Fruit fly (Drosophila melanogaster) whole organism, embryonic: ENCODE data around the gene CG10700.

Experiments
- BtbVII ChIP-seq: fragments of 200-800 bp; sonication (Bioruptor generic); optimal IDR thresholded peaks from 3 replicates; lab custom pipeline; 2017; ENCODE audit warnings: missing biosample characterization, mild to moderate bottlenecking, missing genetic modification characterization
- CG11085 ChIP-seq: fragments of 200-800 bp; sonication (Bioruptor generic); IDR thresholded peaks from 2 replicates; pipeline ENCODE4 v1.3.6; 2022; ENCODE audit warnings: missing biosample characterization, missing genetic modification characterization
- CG11504 ChIP-seq: fragments of 200-800 bp; sonication (Bioruptor generic); optimal IDR thresholded peaks from 3 replicates; lab custom pipeline; 2019; ENCODE audit warnings: missing biosample characterization, mild to moderate bottlenecking, missing genetic modification characterization, moderate library complexity
- CG11696 ChIP-seq: fragments of 200-800 bp; sonication (Bioruptor generic); IDR thresholded peaks from 2 replicates; pipeline ENCODE4 v1.3.6; 2022; ENCODE audit warnings: missing biosample characterization, missing genetic modification characterization
- CG15011 ChIP-seq: fragments of 200-800 bp; sonication (Bioruptor generic); optimal IDR thresholded peaks from 3 replicates; lab custom pipeline; 2018; ENCODE audit warnings: missing biosample characterization, mild to moderate bottlenecking, missing genetic modification characterization
- CG1602 ChIP-seq: fragments of 200-800 bp; sonication (Bioruptor generic); optimal IDR thresholded peaks from 3 replicates; lab custom pipeline; 2016; ENCODE audit warnings: missing biosample characterization, missing genetic modification characterization
- CG16779 ChIP-seq: fragments of 200-800 bp; sonication (Bioruptor generic); IDR thresholded peaks from 2 replicates; pipeline ENCODE4 v1.3.6; 2022; ENCODE audit warnings: missing biosample characterization, missing genetic modification characterization
- CG2116 ChIP-seq: fragments of 200-800 bp; sonication (Bioruptor generic); optimal IDR thresholded peaks from 3 replicates; lab custom pipeline; 2018; ENCODE audit warnings: missing biosample characterization, mild to moderate bottlenecking, missing genetic modification characterization
- CG2678 ChIP-seq: fragments of 200-800 bp; sonication (Bioruptor generic); optimal IDR thresholded peaks from 3 replicates; lab custom pipeline; 2019; ENCODE audit warnings: missing biosample characterization, mild to moderate bottlenecking, missing genetic modification characterization, moderate library complexity
- CG30403 ChIP-seq: fragments of 200-800 bp; sonication (Bioruptor generic); optimal IDR thresholded peaks from 3 replicates; lab custom pipeline; 2016; ENCODE audit warnings: missing biosample characterization, missing genetic modification characterization
- CG33213 ChIP-seq: fragments of 200-800 bp; sonication (Bioruptor generic); optimal IDR thresholded peaks from 3 replicates; lab custom pipeline; 2016; ENCODE audit warnings: missing biosample characterization, missing genetic modification characterization
- CG6272 ChIP-seq: fragments of 200-800 bp; sonication (Bioruptor generic); IDR thresholded peaks from 2 replicates; pipeline ENCODE4 v1.3.6; 2022; ENCODE audit warnings: missing biosample characterization, missing genetic modification characterization
- CG8281 ChIP-seq: fragments of 200-800 bp; sonication (Bioruptor generic); optimal IDR thresholded peaks from 2 replicates; lab custom pipeline; 2018; ENCODE audit warnings: missing biosample characterization, mild to moderate bottlenecking, missing genetic modification characterization, moderate library complexity
- CG8359 ChIP-seq: fragments of 200-800 bp; sonication (Bioruptor generic); optimal IDR thresholded peaks from 2 replicates; lab custom pipeline; 2017; ENCODE audit warnings: missing biosample characterization, mild to moderate bottlenecking, missing genetic modification characterization, borderline replicate concordance
- Chrac-16 ChIP-seq: fragments of 200-800 bp; sonication (Bioruptor generic); optimal IDR thresholded peaks from 3 replicates; lab custom pipeline; 2016; ENCODE audit warnings: missing biosample characterization, missing genetic modification characterization
- CkIIα-i1 ChIP-seq: fragments of 200-800 bp; sonication (Bioruptor generic); IDR thresholded peaks from 2 replicates; pipeline ENCODE4 v1.3.6; 2022; ENCODE audit warnings: missing biosample characterization, missing genetic modification characterization
- Deaf1 ChIP-seq: fragments of 200-800 bp; optimal IDR thresholded peaks from 3 replicates; lab custom pipeline; 2019; ENCODE audit warnings: missing biosample characterization, mild to moderate bottlenecking, missing genetic modification characterization, moderate library complexity
- Doc2 ChIP-seq: fragments of 200-800 bp; sonication (Bioruptor generic); IDR thresholded peaks from 2 replicates; pipeline ENCODE4 v1.3.6; 2022; ENCODE audit warnings: missing biosample characterization, missing genetic modification characterization
- Gsc ChIP-seq: fragments of 200-800 bp; sonication (Bioruptor generic); IDR thresholded peaks from 2 replicates; pipeline ENCODE4 v1.3.6; 2022; ENCODE audit warnings: missing biosample characterization, missing genetic modification characterization
- HLH4C ChIP-seq: fragments of 200-800 bp; sonication (Bioruptor generic); IDR thresholded peaks from 3 replicates; pipeline ENCODE4 v1.3.6; 2022; ENCODE audit warnings: missing biosample characterization, missing genetic modification characterization; ENCODE audit not compliant: partially characterized antibody
- Hand ChIP-seq: fragments of 200-800 bp; sonication (Bioruptor generic); optimal IDR thresholded peaks from 2 replicates; lab custom pipeline; 2017; ENCODE audit warnings: mild to moderate bottlenecking, missing biosample characterization, missing genetic modification reagents, missing genetic modification characterization
- Hsf ChIP-seq: fragments of 200-800 bp; sonication (Bioruptor generic); optimal IDR thresholded peaks from 3 replicates; lab custom pipeline; 2016; ENCODE audit warnings: missing biosample characterization, missing genetic modification characterization
- Kr ChIP-seq: fragments of 200-800 bp; sonication (Bioruptor generic); optimal IDR thresholded peaks from 2 replicates; lab custom pipeline; 2017; ENCODE audit warnings: missing biosample characterization, mild to moderate bottlenecking, missing genetic modification characterization
- MESR4 ChIP-seq: fragments of 200-800 bp; sonication (Bioruptor generic); optimal IDR thresholded peaks from 2 replicates; lab custom pipeline; 2018; ENCODE audit warnings: missing biosample characterization, mild to moderate bottlenecking, missing genetic modification characterization, moderate library complexity
- Med ChIP-seq: fragments of 200-800 bp; sonication (Bioruptor generic); peaks from one replicate; lab custom pipeline; 2016; ENCODE audit warnings: missing biosample characterization, missing genetic modification characterization, mild to moderate bottlenecking, inconsistent platforms, moderate library complexity
- NC2α ChIP-seq: fragments of 200-800 bp; sonication (Bioruptor generic); optimal IDR thresholded peaks from 2 replicates; lab custom pipeline; 2016; ENCODE audit warnings: missing biosample characterization, missing genetic modification characterization
- Pdp1 ChIP-seq, 2 experiments: fragments of 200-800 bp; sonication (Bioruptor generic); optimal IDR thresholded peaks; 3 replicates each; lab custom pipeline; 2016; ENCODE audit warnings: missing biosample characterization in 2 of 2, missing genetic modification characterization in 2 of 2, mild to moderate bottlenecking in 1 of 2, moderate library complexity in 1 of 2
- Ravus ChIP-seq: fragments of 200-800 bp; sonication (Bioruptor generic); IDR thresholded peaks from 2 replicates; pipeline ENCODE4 v1.3.6; 2022; ENCODE audit warnings: missing biosample characterization, missing genetic modification characterization
- Rfx ChIP-seq: fragments of 200-800 bp; sonication (Bioruptor generic); IDR thresholded peaks from 2 replicates; pipeline ENCODE4 v1.3.6; 2022; ENCODE audit warnings: missing biosample characterization, missing genetic modification characterization
- Six4 ChIP-seq: fragments of 200-800 bp; sonication (Bioruptor generic); optimal IDR thresholded peaks from 2 replicates; lab custom pipeline; 2016; ENCODE audit warnings: missing biosample characterization, missing genetic modification characterization
- Spps ChIP-seq: fragments of 200-800 bp; sonication (Bioruptor generic); optimal IDR thresholded peaks from 2 replicates; lab custom pipeline; 2018; ENCODE audit warnings: missing biosample characterization, mild to moderate bottlenecking, missing genetic modification characterization
- al ChIP-seq: fragments of 200-800 bp; sonication (Bioruptor generic); IDR thresholded peaks from 2 replicates; pipeline ENCODE4 v1.3.6; 2022; ENCODE audit warnings: missing biosample characterization, missing genetic modification characterization
- ara ChIP-seq: fragments of 200-800 bp; sonication (Bioruptor generic); IDR thresholded peaks from 2 replicates; pipeline ENCODE4 v1.3.6; 2022; ENCODE audit warnings: missing biosample characterization, missing genetic modification characterization
- bcd ChIP-seq: fragments of 200-800 bp; sonication (Bioruptor generic); optimal IDR thresholded peaks from 2 replicates; lab custom pipeline; 2017; ENCODE audit warnings: missing biosample characterization, mild to moderate bottlenecking, missing genetic modification characterization
- bsh ChIP-seq, 2 experiments: fragments of 200-800 bp; sonication (Bioruptor generic); optimal IDR thresholded peaks; 2 replicates each; lab custom pipeline; 2017 to 2018; ENCODE audit warnings: mild to moderate bottlenecking in 2 of 2, missing biosample characterization in 2 of 2, missing genetic modification characterization in 2 of 2, moderate library complexity in 1 of 2
- crc ChIP-seq: fragments of 200-800 bp; sonication (Bioruptor generic); optimal IDR thresholded peaks from 2 replicates; lab custom pipeline; 2016; ENCODE audit warnings: missing biosample characterization, missing genetic modification characterization
- dmrt99B ChIP-seq: fragments of 200-800 bp; sonication (Bioruptor generic); optimal IDR thresholded peaks from 2 replicates; lab custom pipeline; 2018; ENCODE audit warnings: missing biosample characterization, mild to moderate bottlenecking, missing genetic modification characterization, moderate library complexity
- dysf ChIP-seq: fragments of 200-800 bp; sonication (Bioruptor generic); IDR thresholded peaks from 3 replicates; pipeline ENCODE4 v1.3.6; 2022; ENCODE audit warnings: missing biosample characterization, missing genetic modification characterization
- eve ChIP-seq, 2 experiments: fragments of >200 bp; optimal IDR thresholded peaks; 2 replicates each; lab custom pipeline; 2017; ENCODE audit warnings: missing biosample characterization in 2 of 2, missing genetic modification characterization in 2 of 2
- ewg ChIP-seq: fragments of 200-800 bp; sonication (Bioruptor generic); optimal IDR thresholded peaks from 3 replicates; lab custom pipeline; 2017; ENCODE audit warnings: mild to moderate bottlenecking, missing biosample characterization, missing genetic modification reagents, missing genetic modification characterization
- ftz-f1 ChIP-seq: fragments of 200-800 bp; sonication (Bioruptor generic); optimal IDR thresholded peaks from 2 replicates; lab custom pipeline; 2016; ENCODE audit warnings: missing biosample characterization, missing genetic modification characterization
- lilli ChIP-seq: fragments of 200-800 bp; sonication (Bioruptor generic); optimal IDR thresholded peaks from 3 replicates; lab custom pipeline; 2016; ENCODE audit warnings: missing biosample characterization, missing genetic modification characterization
- org-1 ChIP-seq: fragments of 200-800 bp; sonication (Bioruptor generic); optimal IDR thresholded peaks from 2 replicates; lab custom pipeline; 2017; ENCODE audit warnings: missing biosample characterization, missing genetic modification characterization
- p53 ChIP-seq: fragments of 200-800 bp; sonication (Bioruptor generic); optimal IDR thresholded peaks from 2 replicates; lab custom pipeline; 2016; ENCODE audit warnings: missing biosample characterization, missing genetic modification characterization
- pan ChIP-seq, 4 experiments: fragments of >200 bp in 3 of 4; fragments of 200-800 bp in 1 of 4; sonication (Bioruptor generic) in 1 of 4; optimal IDR thresholded peaks in 3 of 4; IDR thresholded peaks in 1 of 4; 2 replicates each; pipeline versions ENCODE4 v1.3.6 to Lab custom; 2017 to 2022; ENCODE audit warnings: missing biosample characterization in 2 of 4, missing genetic modification characterization in 2 of 4, mixed read lengths in 1 of 4
- pita ChIP-seq: fragments of 200-800 bp; sonication (Bioruptor generic); optimal IDR thresholded peaks from 2 replicates; lab custom pipeline; 2017; ENCODE audit warnings: missing biosample characterization, mild to moderate bottlenecking, missing genetic modification characterization
- run ChIP-seq: fragments of 200-800 bp; sonication (Bioruptor generic); optimal IDR thresholded peaks from 3 replicates; lab custom pipeline; 2018; ENCODE audit warnings: missing biosample characterization, mild to moderate bottlenecking, missing genetic modification characterization
- shn ChIP-seq: fragments of 200-800 bp; sonication (Bioruptor generic); optimal IDR thresholded peaks from 3 replicates; lab custom pipeline; 2016; ENCODE audit warnings: missing biosample characterization, missing genetic modification characterization
- sug ChIP-seq: fragments of 200-800 bp; optimal IDR thresholded peaks from 2 replicates; lab custom pipeline; 2019; ENCODE audit warnings: missing biosample characterization, mild to moderate bottlenecking, missing genetic modification characterization, moderate library complexity
- yki ChIP-seq: fragments of >200 bp; optimal IDR thresholded peaks from 3 replicates; lab custom pipeline; 2018

CG10700 gene

dm6 chr2L:19045111-19045560, 33.7 kb downstream of the CG10700 start, which contains the start of the genes Ttc19 and Acn (continued):
- TF ChIP-seq Gsc (GFP tag; lab: Robert Waterston, UW) (0 out of 2 replicates have a peak, but pooled peaks have one; percentile 20), CG1602 (peak; percentile 83), pan (optimal IDR thresholded peaks at IDR 0.05; lab: Kevin White, UChicago) (no peak), pan (GFP tag; optimal IDR thresholded peaks at IDR 0.05 in 1 of 2, IDR thresholded peaks at IDR 0.05 in 1 of 2) (peak in 1 of 2 experiments; percentile 87), p53 (GFP tag; lab: Kevin White, UChicago) (peak; percentile 65), Chrac-16 (peak; percentile 82), CG2678 (peak; percentile 85), org-1 (GFP tag; lab: Kevin White, UChicago) (no peak), CG33213 (GFP tag; lab: Kevin White, UChicago) (peak; percentile 88), CG11504 (tag; lab: Kevin White, UChicago) (peak; percentile 83), shn (GFP tag; lab: Kevin White, UChicago) (peak; percentile 90), bsh (GFP tag; optimal IDR thresholded peaks at IDR 0.05; lab: Kevin White, UChicago) (peak; percentile 7 to 80), sug (tag; lab: Kevin White, UChicago) (peak; percentile 88), BtbVII (GFP tag; lab: Kevin White, UChicago) (peak; percentile 6), CG11085 (GFP tag; lab: Robert Waterston, UW) (peak; percentile 65), Rfx (GFP tag; lab: Robert Waterston, UW) (peak; percentile 90), dmrt99B (tag; lab: Kevin White, UChicago) (no peak), ftz-f1 (peak; percentile 40), al (GFP tag; lab: Robert Waterston, UW) (peak; percentile 75), Deaf1 (no peak), Hsf (GFP tag; lab: Kevin White, UChicago) (peak; percentile 91), ewg (GFP tag; lab: Kevin White, UChicago) (peak; percentile 66), ara (peak; percentile 82), pita (GFP tag; lab: Kevin White, UChicago) (no peak), CG2116 (GFP tag; lab: Kevin White, UChicago) (peak; percentile 99), eve (GFP tag; optimal IDR thresholded peaks at IDR 0.05; lab: Kevin White, UChicago) (no peak), run (tag; lab: Kevin White, UChicago) (no peak), CkIIα-i1 (GFP tag; lab: Robert Waterston, UW) (no peak), Hand (GFP tag; lab: Kevin White, UChicago) (peak; percentile 17), Pdp1 (GFP tag; optimal IDR thresholded peaks at IDR 0.05; lab: Kevin White, UChicago) (peak; percentile 89 to 91), Kr (no peak), bcd (GFP tag; lab: Kevin White, UChicago) (peak; percentile 81), MESR4 (GFP tag; lab: Kevin White, UChicago) (peak; percentile 80), Med (GFP tag; lab: Kevin White, UChicago) (peak; percentile 97), lilli (GFP tag; lab: Kevin White, UChicago) (peak; percentile 93), CG8359 (GFP tag; lab: Kevin White, UChicago) (peak; percentile 59), CG11696 (GFP tag; lab: Robert Waterston, UW) (peak; percentile 44; the same call in 1 of the 2 replicates), CG16779 (GFP tag; lab: Robert Waterston, UW) (0 out of 2 replicates have a peak, but pooled peaks have one; percentile 46), dysf (peak; percentile 77), Spps (tag; lab: Kevin White, UChicago) (peak; percentile 65), crc (GFP tag; lab: Kevin White, UChicago) (peak; percentile 84), NC2α (GFP tag; lab: Kevin White, UChicago) (peak; percentile 76), CG15011 (GFP tag; lab: Kevin White, UChicago) (no peak), CG6272 (GFP tag; lab: Robert Waterston, UW) (peak; percentile 85), CG8281 (peak; percentile 98), yki (lab: Kevin White, UChicago) (no peak), HLH4C (GFP tag; lab: Robert Waterston, UW) (peak; percentile 92), Six4 (GFP tag; lab: Kevin White, UChicago) (peak; percentile 74), Doc2 (GFP tag; lab: Robert Waterston, UW) (no peak), Ravus (GFP tag; lab: Robert Waterston, UW) (peak; percentile 18; the same call in 1 of the 2 replicates), CG30403 (peak; percentile 92)
